Worm (Caenorhabditis elegans): Measurements from ENCODE around the gene T20B3.1.

Gene T20B3.1

DNA sequence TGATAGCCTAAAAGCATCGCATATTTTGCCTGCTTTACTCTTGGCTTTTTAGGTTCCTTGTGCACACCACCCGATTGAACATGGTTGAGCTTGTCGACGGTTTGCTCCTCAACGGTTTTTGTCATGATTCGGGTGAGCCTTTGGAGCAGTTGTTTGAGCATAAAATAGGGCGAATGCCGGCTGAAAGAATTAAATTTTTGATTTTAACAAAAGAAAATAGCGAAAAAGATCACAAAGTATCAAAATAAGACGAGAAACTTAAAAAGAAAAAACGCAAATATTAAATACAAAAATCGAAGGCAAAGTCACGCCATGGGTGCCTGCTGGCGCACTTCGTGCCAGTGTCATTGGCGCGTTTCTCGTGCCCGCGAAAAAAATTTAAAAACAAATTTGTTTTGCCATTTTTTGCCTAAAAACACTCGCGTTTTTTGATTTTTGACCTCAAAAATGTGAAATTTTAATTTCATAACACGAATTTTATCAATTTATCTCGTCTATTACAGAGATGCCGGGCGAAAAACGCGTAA is 20.5 kb upstream of the T20B3.1 start, which contains the start of the genes ctps-1 and pus-1 (continued):
- TF ChIP-seq cebp-1 (GFP tag; IDR thresholded peaks at IDR 0.05) (no peak), cebp-1 (tag; optimal IDR thresholded peaks at IDR 0.05) (peak; percentile 72), mel-28 (tag; optimal IDR thresholded peaks at IDR 0.05; ENCODE audit: borderline replicate concordance) (no peak), lsy-27 (tag; optimal IDR thresholded peaks at IDR 0.05; ENCODE audit: borderline replicate concordance, insufficient read depth) (no peak), C06A6.2 (GFP tag; conservative IDR thresholded peaks at IDR 0.05) (no peak)

DNA sequence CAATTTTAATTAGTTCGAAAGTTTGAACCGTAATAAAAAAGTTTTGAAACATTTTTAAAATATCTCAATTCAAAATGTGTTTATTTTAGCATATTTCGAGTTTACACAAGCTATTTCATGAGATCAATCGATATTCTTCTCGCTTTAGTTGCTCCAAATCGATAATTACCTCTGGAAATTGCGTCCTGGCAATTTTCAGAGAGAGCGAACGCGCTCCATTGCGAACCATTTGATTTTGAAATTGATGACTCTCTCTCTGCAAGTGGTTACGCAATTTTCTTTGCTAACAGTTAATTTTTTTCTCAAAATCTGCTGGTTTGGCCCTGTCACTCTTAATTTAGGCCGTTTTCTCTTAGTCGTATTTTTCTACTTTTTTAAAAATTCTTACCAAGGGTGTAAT is 14.9 kb upstream of the T20B3.1 start:
- TF ChIP-seq sdz-38 (tag; optimal IDR thresholded peaks at IDR 0.05) (no peak), B0035.1 (tag; optimal IDR thresholded peaks at IDR 0.05) (no peak), snpc-1.3 (tag; optimal IDR thresholded peaks at IDR 0.05; ENCODE audit: insufficient read depth) (no peak), ztf-22 (GFP tag; optimal IDR thresholded peaks at IDR 0.05) (no peak), ets-4 (GFP tag; optimal IDR thresholded peaks at IDR 0.05) (no peak), rec-8 (tag; optimal IDR thresholded peaks at IDR 0.05) (no peak), cebp-1 (GFP tag; IDR thresholded peaks at IDR 0.05) (no peak), cebp-1 (tag; optimal IDR thresholded peaks at IDR 0.05) (peak; percentile 67), ceh-100 (GFP tag; IDR thresholded peaks at IDR 0.05) (no peak)

DNA sequence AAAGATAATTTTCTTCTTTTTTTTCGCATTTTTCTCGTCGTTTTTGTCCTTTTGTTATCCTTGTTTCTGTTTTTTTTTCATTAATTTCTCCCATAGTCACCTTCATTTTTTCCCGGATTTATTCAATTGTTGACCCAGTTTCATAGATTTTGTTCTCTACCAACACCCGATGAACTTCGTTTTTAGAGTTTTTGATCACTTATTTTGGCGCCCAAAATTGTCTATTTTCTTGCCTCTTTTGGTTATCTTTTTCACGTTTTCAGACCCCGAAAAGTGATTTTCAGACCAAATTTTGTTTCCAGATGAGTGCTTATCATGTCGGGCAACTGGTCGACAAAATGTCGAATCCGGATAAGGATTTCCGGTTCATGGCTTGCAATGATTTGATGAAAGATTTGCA is 12.8 kb upstream of the T20B3.1 start, which contains the start of gene cand-1:
Gene cand-1 (plus strand): TSS at position 301 of the 400 bp plus-strand sequence.
- no peak for TF ChIP-seq nhr-80 (tag; optimal IDR thresholded peaks at IDR 0.05)
- TF ChIP-seq gei-17 (GFP tag; optimal IDR thresholded peaks at IDR 0.05) = no peak
- no peak for TF ChIP-seq athp-1 (tag; optimal IDR thresholded peaks at IDR 0.05)

DNA sequence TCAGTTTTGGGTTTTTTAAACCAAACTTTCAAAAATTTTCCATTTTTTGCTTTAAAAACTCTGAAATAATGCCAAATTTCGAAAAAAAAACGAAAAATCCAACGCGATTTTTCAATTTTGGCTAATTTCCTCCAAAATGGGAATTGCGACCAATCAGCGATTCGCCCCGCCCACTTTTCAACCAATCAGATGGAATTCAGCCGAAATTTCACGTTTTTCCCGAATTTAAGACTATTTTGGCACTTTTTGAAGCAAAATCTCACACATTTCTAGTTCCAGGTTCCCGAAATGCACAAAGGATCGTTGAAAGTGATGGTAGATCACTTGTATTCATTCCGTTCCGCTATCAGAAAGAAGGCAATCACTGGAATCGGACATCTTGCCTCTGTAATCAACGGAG is 10.6 kb upstream of the T20B3.1 start:
- TF ChIP-seq efl-1 (GFP tag; optimal IDR thresholded peaks at IDR 0.05) (no peak), mcd-1 (GFP tag; IDR thresholded peaks at IDR 0.05) (no peak), hsf-1 (GFP tag; IDR thresholded peaks at IDR 0.05) (no peak), mes-4 (tag; optimal IDR thresholded peaks at IDR 0.05) (no peak), F39B2.1 (GFP tag; IDR thresholded peaks at IDR 0.05) (no peak), dox-1 (GFP tag; IDR thresholded peaks at IDR 0.05) (no peak), snpc-4 (GFP tag; optimal IDR thresholded peaks at IDR 0.05) (no peak), snpc-4 (tag; optimal IDR thresholded peaks at IDR 0.05) (no peak), sptf-2 (GFP tag; optimal IDR thresholded peaks at IDR 0.05) (no peak), C06A6.2 (GFP tag; conservative IDR thresholded peaks at IDR 0.05) (no peak), nhr-90 (tag; optimal IDR thresholded peaks at IDR 0.05) (no peak), ceh-58 (GFP tag; IDR thresholded peaks at IDR 0.05) (no peak), lin-54 (GFP tag; optimal IDR thresholded peaks at IDR 0.05) (no peak), egl-18 (GFP tag; IDR thresholded peaks at IDR 0.05) (no peak), F57A8.1 (GFP tag; optimal IDR thresholded peaks at IDR 0.05) (no peak), madf-10 (tag; optimal IDR thresholded peaks at IDR 0.05) (no peak)

DNA sequence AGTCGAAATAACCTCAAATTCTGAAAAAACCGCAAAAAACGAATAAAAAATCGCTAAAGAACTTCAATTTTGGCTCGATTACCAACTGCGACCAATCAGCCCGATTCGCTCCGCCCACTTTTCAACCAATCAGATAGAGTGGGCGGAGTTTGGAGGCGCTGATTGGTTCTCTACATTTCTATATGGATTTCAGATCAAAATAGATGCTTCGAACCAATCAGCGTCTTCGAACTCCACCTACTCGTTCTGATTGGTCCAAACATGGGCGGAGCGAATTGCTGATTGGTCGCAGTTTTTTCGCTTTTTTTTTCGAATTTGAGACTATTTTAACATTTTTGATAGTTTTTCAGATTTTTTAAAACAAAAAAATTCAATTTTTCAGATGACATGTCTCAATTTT is 7.2 kb upstream of the T20B3.1 start:
- TF ChIP-seq nfyb-1 (GFP tag; IDR thresholded peaks at IDR 0.05) (peak; percentile 71; the same call in 1 of the 2 replicates), ceh-79 (tag; optimal IDR thresholded peaks at IDR 0.05) (no peak)

Measured in whole organism, young adult.